Worm (Caenorhabditis elegans) whole organism, early embryonic: ENCODE measurements around the gene bus-17.

Experiments used
- aly-1 ChIP-seq: sonication (generic microtip); optimal IDR thresholded peaks from 2 replicates; lab custom pipeline; 2016; ENCODE audit warnings: missing genetic modification characterization, missing compliant biosample characterization
- tbx-37 ChIP-seq: fragments of 200-800 bp; sonication (Bioruptor generic); conservative IDR thresholded peaks from 2 replicates; pipeline ENCODE4 v1.3.6; 2022; ENCODE audit warnings: missing genetic modification reagents, missing genetic modification characterization, missing compliant biosample characterization

DNA sequence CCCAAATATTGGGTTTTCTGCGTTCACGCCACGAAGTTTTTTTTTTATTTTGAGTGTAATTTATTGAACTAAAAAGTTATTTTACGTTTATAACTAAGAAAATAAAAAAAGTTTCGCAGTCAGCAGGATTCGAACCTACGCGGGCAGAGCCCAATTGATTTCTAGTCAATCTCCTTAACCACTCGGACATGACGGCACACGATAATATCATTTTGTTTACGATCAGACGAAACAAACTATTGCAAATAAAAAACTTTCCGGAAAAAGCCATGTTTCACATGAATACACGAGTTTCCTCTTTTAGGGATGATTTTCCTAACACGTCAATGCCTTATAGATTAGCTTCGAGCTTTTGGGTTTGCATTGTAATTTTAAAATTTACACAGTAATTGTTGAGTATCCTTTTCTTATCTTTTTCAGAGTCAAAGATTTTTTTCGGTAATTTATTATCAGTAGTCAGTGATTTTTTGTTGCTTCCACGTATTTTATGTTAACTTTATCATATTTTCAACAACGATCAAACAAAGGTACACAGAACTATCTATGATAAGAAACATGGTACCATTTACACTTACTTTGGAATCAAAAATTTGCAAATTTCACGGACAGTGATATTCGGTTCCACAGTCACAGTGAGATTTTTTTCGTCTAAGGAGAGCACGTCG, 3.9 kb upstream of the bus-17 start:
- TF ChIP-seq tbx-37: no peak
- no peak for TF ChIP-seq aly-1 (tag; lab: Kevin White, UChicago)
